Worm (Caenorhabditis elegans) whole organism, midembryonic: ENCODE data around the gene C10E2.1.

Experiments used
- flt-1 ChIP-seq: fragments of 200-800 bp; sonication (Bioruptor generic); IDR thresholded peaks from 2 replicates; pipeline ENCODE4 v1.3.6; 2022; ENCODE audit warnings: missing genetic modification characterization, missing compliant biosample characterization
- ref-1 ChIP-seq: fragments of 200-800 bp; sonication (Bioruptor generic); conservative IDR thresholded peaks from 2 replicates; pipeline ENCODE4 v1.3.6; 2022; ENCODE audit warnings: missing genetic modification reagents, missing genetic modification characterization, missing compliant biosample characterization

DNA sequence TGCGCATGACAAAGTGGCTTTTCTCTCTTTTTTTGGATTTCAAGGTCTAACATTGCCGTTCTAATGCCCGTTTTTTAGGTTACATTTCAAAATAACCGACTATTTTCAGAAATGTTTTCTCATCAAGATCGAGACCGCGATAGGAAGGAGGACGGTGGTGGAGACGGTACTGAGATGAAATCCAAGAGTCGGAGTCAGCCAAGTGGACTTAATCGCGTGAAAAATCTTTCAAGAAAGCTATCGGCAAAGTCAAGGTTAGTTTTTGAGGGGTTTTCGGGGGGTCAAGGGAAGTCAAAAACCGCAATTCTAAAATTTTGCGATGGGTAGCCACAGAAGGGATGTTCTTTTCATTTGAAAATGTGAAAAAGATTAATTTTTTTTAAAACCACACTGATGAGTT, 33.3 kb downstream of the C10E2.1 start, which contains the start of gene aak-2:
- TF ChIP-seq ref-1 (no peak), flt-1 (GFP tag; lab: Robert Waterston, UW) (no peak)
